Worm (Caenorhabditis elegans) whole organism, L4 larva: ENCODE results near the gene ZK666.15.

Experiments
- F10B5.3 ChIP-seq: sonication (generic microtip); optimal IDR thresholded peaks from 2 replicates; lab custom pipeline; 2016; ENCODE audit warnings: mild to moderate bottlenecking, missing genetic modification characterization, missing compliant biosample characterization
- F49E8.2 ChIP-seq: sonication (generic microtip); optimal IDR thresholded peaks from 2 replicates; lab custom pipeline; 2016; ENCODE audit warnings: missing compliant biosample characterization, mild to moderate bottlenecking, missing genetic modification characterization, borderline replicate concordance
- Y48G9A.11 ChIP-seq: fragments of 200-800 bp; sonication (Bioruptor generic); IDR thresholded peaks from 2 replicates; pipeline ENCODE4 v1.3.6; 2022; ENCODE audit warnings: missing genetic modification reagents, missing genetic modification characterization, missing compliant biosample characterization
- Y5F2A.4 ChIP-seq: fragments of 200-800 bp; sonication (Bioruptor generic); optimal IDR thresholded peaks from 2 replicates; lab custom pipeline; 2018; ENCODE audit warnings: mild to moderate bottlenecking, missing genetic modification characterization, missing compliant biosample characterization
- Y75B8A.6 ChIP-seq: fragments of 200-800 bp; sonication (Bioruptor generic); IDR thresholded peaks from 2 replicates; pipeline ENCODE4 v1.3.6; 2022; ENCODE audit warnings: missing genetic modification reagents, missing genetic modification characterization, missing compliant biosample characterization
- ZK337.2 ChIP-seq: fragments of 200-800 bp; sonication (Bioruptor generic); IDR thresholded peaks from 2 replicates; pipeline ENCODE4 v1.3.6; 2022; ENCODE audit warnings: missing genetic modification reagents, missing genetic modification characterization, missing compliant biosample characterization
- aha-1 ChIP-seq: fragments of 150-350 bp; peaks from one replicate; lab custom pipeline; 2014; ENCODE audit warnings: missing biosample characterization, missing genetic modification characterization
- ama-1 ChIP-seq: fragments of 150-350 bp; optimal IDR thresholded peaks from 2 replicates; lab custom pipeline; 2014; ENCODE audit warnings: inconsistent platforms, mixed read lengths
- ceh-82 ChIP-seq: sonication (generic microtip); optimal IDR thresholded peaks from 2 replicates; lab custom pipeline; 2017; ENCODE audit warnings: missing biosample characterization, missing genetic modification characterization
- dmd-6 ChIP-seq: fragments of 200-800 bp; sonication (Bioruptor generic); IDR thresholded peaks from 2 replicates; pipeline ENCODE4 v1.3.6; 2022; ENCODE audit warnings: missing genetic modification reagents, missing genetic modification characterization, missing compliant biosample characterization
- dmd-8 ChIP-seq: fragments of 200-800 bp; sonication (Bioruptor generic); IDR thresholded peaks from 2 replicates; pipeline ENCODE4 v1.3.6; 2022; ENCODE audit warnings: missing genetic modification characterization, missing compliant biosample characterization
- duxl-1 ChIP-seq: sonication (generic microtip); optimal IDR thresholded peaks from 2 replicates; lab custom pipeline; 2016; ENCODE audit warnings: mild to moderate bottlenecking, missing genetic modification characterization, moderate library complexity, missing compliant biosample characterization; ENCODE audit not compliant: poor library complexity
- dve-1 ChIP-seq: sonication (generic microtip); optimal IDR thresholded peaks from 2 replicates; lab custom pipeline; 2017; ENCODE audit warnings: antibody characterized with exemption, mild to moderate bottlenecking, missing genetic modification characterization, missing compliant biosample characterization; ENCODE audit not compliant: insufficient read depth
- gei-8 ChIP-seq: fragments of 200-800 bp; sonication (Bioruptor generic); optimal IDR thresholded peaks from 2 replicates; lab custom pipeline; 2018; ENCODE audit warnings: mild to moderate bottlenecking, missing genetic modification characterization, missing compliant biosample characterization
- hif-1 ChIP-seq, 2 experiments: sonication (generic microtip); optimal IDR thresholded peaks; 2 replicates each; lab custom pipeline; 2016 to 2017; ENCODE audit warnings: missing compliant biosample characterization in 2 of 2, missing genetic modification characterization in 2 of 2, missing genetic modification reagents in 2 of 2, missing genotype in 2 of 2, mild to moderate bottlenecking in 1 of 2
- hlh-11 ChIP-seq: fragments of 200-800 bp; sonication (Bioruptor generic); optimal IDR thresholded peaks from 2 replicates; lab custom pipeline; 2018; ENCODE audit warnings: mild to moderate bottlenecking, missing genetic modification characterization, missing compliant biosample characterization
- hlh-30 ChIP-seq: sonication (generic microtip); optimal IDR thresholded peaks from 2 replicates; lab custom pipeline; 2017; ENCODE audit warnings: antibody characterized with exemption, mild to moderate bottlenecking, missing genetic modification characterization, missing compliant biosample characterization; ENCODE audit not compliant: insufficient read depth
- jun-1 ChIP-seq: fragments of 150-350 bp; optimal IDR thresholded peaks from 2 replicates; lab custom pipeline; 2014; ENCODE audit warnings: missing biosample characterization, missing genetic modification reagents, missing genetic modification characterization
- lin-38 ChIP-seq: fragments of 200-800 bp; sonication (Bioruptor generic); IDR thresholded peaks from 2 replicates; pipeline ENCODE4 v1.3.6; 2022; ENCODE audit warnings: missing genetic modification reagents, missing genetic modification characterization, missing compliant biosample characterization
- madf-9 ChIP-seq: fragments of 200-800 bp; sonication (Bioruptor generic); conservative IDR thresholded peaks from 2 replicates; pipeline ENCODE4 v1.3.6; 2022; ENCODE audit warnings: missing genetic modification reagents, missing genetic modification characterization, missing compliant biosample characterization
- mdl-1 ChIP-seq, 2 experiments: fragments of 150-350 bp in 1 of 2; sonication (generic microtip) in 1 of 2; optimal IDR thresholded peaks; 2 replicates each; lab custom pipeline; 2014 to 2017; ENCODE audit warnings: missing biosample characterization in 2 of 2, missing genetic modification characterization in 2 of 2
- mdt-29 ChIP-seq: fragments of 200-800 bp; sonication (Bioruptor generic); IDR thresholded peaks from 2 replicates; pipeline ENCODE4 v1.3.6; 2022; ENCODE audit warnings: missing genetic modification reagents, missing genetic modification characterization, missing compliant biosample characterization
- mxl-3 ChIP-seq: fragments of 200-800 bp; sonication (Bioruptor generic); optimal IDR thresholded peaks from 2 replicates; lab custom pipeline; 2018; ENCODE audit warnings: mild to moderate bottlenecking, missing genetic modification characterization, missing compliant biosample characterization
- nhr-11 ChIP-seq: fragments of 150-350 bp; optimal IDR thresholded peaks from 2 replicates; lab custom pipeline; 2014; ENCODE audit warnings: missing biosample characterization, missing genetic modification characterization
- nhr-237 ChIP-seq: sonication (generic microtip); optimal IDR thresholded peaks from 2 replicates; lab custom pipeline; 2017; ENCODE audit warnings: missing biosample characterization, missing genetic modification characterization
- nhr-28 ChIP-seq: fragments of 150-350 bp; optimal IDR thresholded peaks from 2 replicates; lab custom pipeline; 2014; ENCODE audit warnings: missing biosample characterization, missing genetic modification characterization
- nhr-6 ChIP-seq: fragments of 150-350 bp; optimal IDR thresholded peaks from 2 replicates; lab custom pipeline; 2014; ENCODE audit warnings: missing biosample characterization, missing genetic modification characterization
- pqm-1 ChIP-seq: sonication (generic microtip); optimal IDR thresholded peaks from 2 replicates; lab custom pipeline; 2017; ENCODE audit warnings: missing biosample characterization, missing genetic modification characterization
- snpc-4 ChIP-seq: fragments of 150-350 bp; optimal IDR thresholded peaks from 2 replicates; lab custom pipeline; 2014; ENCODE audit warnings: missing biosample characterization, missing genetic modification characterization
- spr-1 ChIP-seq: sonication (generic microtip); optimal IDR thresholded peaks from 2 replicates; lab custom pipeline; 2016; ENCODE audit warnings: mild to moderate bottlenecking, missing genetic modification characterization, missing compliant biosample characterization
- tra-1 ChIP-seq: fragments of 200-800 bp; sonication (Bioruptor generic); IDR thresholded peaks from 2 replicates; pipeline ENCODE4 v1.3.6; 2022; ENCODE audit warnings: missing genetic modification reagents, missing genetic modification characterization, missing compliant biosample characterization
- unc-62 ChIP-seq, 3 experiments: fragments of 150-350 bp in 1 of 3; sonication (generic microtip); optimal IDR thresholded peaks in 2 of 3; peaks in 1 of 3; 1 replicate in 1 of 3; 2 replicates in 2 of 3; lab custom pipeline; 2014 to 2017; ENCODE audit warnings: missing biosample characterization in 3 of 3, missing genetic modification characterization in 3 of 3, missing genetic modification reagents in 3 of 3, missing genotype in 1 of 3
- vab-7 ChIP-seq: fragments of 200-800 bp; sonication (Bioruptor generic); IDR thresholded peaks from 2 replicates; pipeline ENCODE4 v1.3.6; 2022; ENCODE audit warnings: missing genetic modification reagents, missing genetic modification characterization, missing compliant biosample characterization
- zag-1 ChIP-seq: fragments of 150-350 bp; optimal IDR thresholded peaks from 2 replicates; lab custom pipeline; 2014; ENCODE audit warnings: missing biosample characterization, missing genetic modification characterization
- ztf-11 ChIP-seq: fragments of 150-350 bp; optimal IDR thresholded peaks from 2 replicates; lab custom pipeline; 2014; ENCODE audit warnings: missing biosample characterization, missing genetic modification characterization

Gene ZK666.15

DNA sequence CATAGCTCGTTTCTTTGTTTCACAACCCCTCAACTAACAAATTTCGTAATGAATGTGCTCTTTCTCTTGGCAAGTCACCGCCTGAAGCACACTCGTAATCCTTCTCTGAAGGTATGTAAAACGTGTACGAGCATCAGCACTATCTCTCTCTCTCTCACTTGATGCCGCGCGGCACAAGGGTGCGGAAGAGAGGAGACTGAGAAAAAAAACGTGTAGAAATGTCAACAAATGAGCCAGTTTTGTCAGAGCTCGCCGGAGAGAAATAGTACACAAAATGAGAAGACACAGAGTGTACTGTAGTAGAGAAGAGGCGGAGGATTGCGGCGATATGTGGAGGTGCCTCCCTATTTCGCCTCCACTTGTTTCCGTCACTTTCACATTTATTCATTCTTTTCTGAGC is 23.4 kb downstream of the ZK666.15 start, which contains the start of gene F59B10.3:
F59B10.3 (plus strand) TSS at position 301 of the 400 bp plus-strand sequence.
- TF ChIP-seq ceh-82 (tag; lab: Kevin White, UChicago) = no peak
- TF ChIP-seq madf-9 (GFP tag; lab: Robert Waterston, UW) = 0 out of 2 replicates have a peak, but pooled peaks have one; percentile 27

DNA sequence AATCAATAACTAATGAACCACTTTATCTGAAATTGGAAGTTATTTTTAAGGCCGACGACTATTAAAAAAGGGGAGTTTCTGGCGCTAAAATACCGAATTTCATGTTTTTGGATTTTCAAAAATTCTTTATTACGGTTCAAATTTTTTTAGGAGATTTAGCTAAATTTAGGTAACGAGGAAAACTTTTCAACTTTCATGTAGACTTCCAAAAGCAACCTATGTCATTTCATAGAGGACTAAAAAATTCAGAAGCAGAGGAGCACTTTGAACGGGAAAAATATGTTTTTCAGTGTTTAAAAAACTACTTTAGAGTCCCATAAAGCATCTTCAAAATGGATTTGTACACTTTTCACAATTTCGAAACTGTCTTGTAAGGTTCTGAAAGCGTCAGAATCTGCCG is 26.5 kb downstream of the ZK666.15 start:
- TF ChIP-seq unc-62 (GFP tag; optimal IDR thresholded peaks at IDR 0.05 in 1 of 2; lab: Kevin White, UChicago) (peak in 1 of 2 experiments; percentile 94), unc-62 (tag; optimal IDR thresholded peaks at IDR 0.05; lab: Kevin White, UChicago) (no peak), zag-1 (no peak), ama-1 (lab: Kevin White, UChicago) (peak; percentile 35), spr-1 (tag; lab: Kevin White, UChicago) (no peak), ZK337.2 (GFP tag; lab: Robert Waterston, UW) (no peak)

ce11 chrII:10515422-10515821 is 28.6 kb downstream of the ZK666.15 start:
- TF ChIP-seq vab-7 (GFP tag; lab: Robert Waterston, UW) (no peak), dmd-6 (GFP tag; lab: Robert Waterston, UW) (peak; percentile 15; the same call in 1 of the 2 replicates), nhr-28 (tag; lab: Kevin White, UChicago) (peak; percentile 50), hlh-30 (tag; lab: Kevin White, UChicago) (peak; percentile 38), tra-1 (GFP tag; lab: Robert Waterston, UW) (no peak), aha-1 (peak; percentile 91)

- TF ChIP-seq Y5F2A.4 = no peak
- no peak for TF ChIP-seq pqm-1 (tag; lab: Kevin White, UChicago)
- no peak for TF ChIP-seq snpc-4
- TF ChIP-seq nhr-237 (tag; lab: Kevin White, UChicago) = no peak
- no peak for TF ChIP-seq F10B5.3
- peak; percentile 40 for TF ChIP-seq nhr-28 (tag; lab: Kevin White, UChicago)
- TF ChIP-seq hif-1 (tag; optimal IDR thresholded peaks at IDR 0.05; lab: Kevin White, UChicago) = no peak
- TF ChIP-seq Y75B8A.6 (GFP tag; lab: Robert Waterston, UW) = no peak
- TF ChIP-seq mdl-1 (tag; optimal IDR thresholded peaks at IDR 0.05; lab: Kevin White, UChicago) = peak in 1 of 2 experiments; percentile 28
- no peak for TF ChIP-seq dmd-8 (GFP tag; lab: Robert Waterston, UW)
- TF ChIP-seq hlh-11 (tag; lab: Kevin White, UChicago) = peak; percentile 20
- no peak for TF ChIP-seq gei-8 (GFP tag; lab: Kevin White, UChicago)
- TF ChIP-seq Y48G9A.11 (GFP tag; lab: Robert Waterston, UW) = no peak
- TF ChIP-seq nhr-6 (tag; lab: Kevin White, UChicago) = no peak
- TF ChIP-seq dve-1 (tag; lab: Kevin White, UChicago) = peak; percentile 6
- TF ChIP-seq jun-1 = no peak
- TF ChIP-seq F49E8.2 (tag; lab: Kevin White, UChicago) = no peak
- TF ChIP-seq mdt-29 = no peak
- TF ChIP-seq lin-38 (GFP tag; lab: Robert Waterston, UW) = no peak
- TF ChIP-seq nhr-11 (tag; lab: Kevin White, UChicago) = peak; percentile 4
- no peak for TF ChIP-seq duxl-1 (tag; lab: Kevin White, UChicago)
- TF ChIP-seq hlh-30 (tag; lab: Kevin White, UChicago) = peak; percentile 31
- TF ChIP-seq tra-1 (GFP tag; lab: Robert Waterston, UW) = peak; percentile 38; the same call in 1 of the 2 replicates
- TF ChIP-seq mxl-3 (GFP tag; lab: Kevin White, UChicago) = peak; percentile 27
- TF ChIP-seq ztf-11 = no peak
Observed at ce11 chrII:10516375-10516774, 29.5 kb downstream of the ZK666.15 start.
